Fruit fly (Drosophila melanogaster): ENCODE results near the gene Mcr.
A peak's percentile ranks its signal among the peaks of the same experiment; 100 is the strongest.

The Mcr gene

DNA sequence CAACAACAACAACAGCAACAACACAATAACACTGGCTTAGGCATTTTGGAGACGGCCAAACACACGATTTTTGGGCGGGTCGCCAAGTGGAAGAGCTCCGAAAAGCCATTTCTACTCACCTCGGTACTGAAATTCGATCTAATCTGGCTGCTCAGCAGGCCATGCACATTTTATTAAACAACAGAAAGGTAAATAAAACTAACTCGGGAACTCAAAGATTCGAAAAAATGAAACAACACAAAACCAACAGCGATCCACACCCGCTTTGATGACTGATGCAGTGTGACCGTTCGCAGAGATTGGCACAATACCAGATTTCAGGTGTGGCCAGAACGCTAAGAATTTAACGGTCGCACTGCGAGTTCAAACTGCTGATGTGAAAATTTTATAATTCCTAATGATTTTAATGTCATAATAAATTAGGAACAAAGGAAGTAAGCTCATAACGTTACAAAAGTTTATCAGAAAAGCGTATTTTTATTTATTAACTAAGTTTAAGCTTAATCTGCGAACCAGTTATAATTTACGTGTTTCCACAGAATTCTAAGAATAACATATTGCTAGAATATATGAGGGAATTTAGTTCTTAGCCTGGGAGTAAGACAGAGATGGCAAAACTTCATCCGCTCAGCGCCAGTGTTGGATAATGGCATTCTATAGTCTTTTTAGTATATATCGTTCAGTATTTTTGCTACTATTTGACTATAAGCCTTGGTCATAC, at the start of gene Mcr (continued):
- no peak for TF ChIP-seq ci (GFP tag; IDR thresholded peaks at IDR 0.05)
- no peak for TF ChIP-seq gsb-n (tag; optimal IDR thresholded peaks at IDR 0.05)
- TF ChIP-seq CG5245 (GFP tag; optimal IDR thresholded peaks at IDR 0.05): no peak
- no peak for TF ChIP-seq nau (GFP tag; optimal IDR thresholded peaks at IDR 0.05)
- no peak for TF ChIP-seq Atf6 (GFP tag; IDR thresholded peaks at IDR 0.05)
- no peak for TF ChIP-seq exex (tag; optimal IDR thresholded peaks at IDR 0.05)
- peak; percentile 60 for TF ChIP-seq MESR4 (GFP tag; optimal IDR thresholded peaks at IDR 0.05)
- TF ChIP-seq lov (optimal IDR thresholded peaks at IDR 0.05): no peak
- 0 out of 3 replicates have a peak, but pooled peaks have one; percentile 36 for TF ChIP-seq lov (GFP tag; IDR thresholded peaks at IDR 0.05)
- no peak for TF ChIP-seq Dad (GFP tag; optimal IDR thresholded peaks at IDR 0.05)
- no peak for TF ChIP-seq tll (GFP tag; optimal IDR thresholded peaks at IDR 0.05)
- TF ChIP-seq CG7786 (GFP tag; optimal IDR thresholded peaks at IDR 0.05): peak; percentile 11
- no peak for TF ChIP-seq slbo (GFP tag; IDR thresholded peaks at IDR 0.05)
- TF ChIP-seq Max (GFP tag; optimal IDR thresholded peaks at IDR 0.05): no peak
- no peak for TF ChIP-seq vfl (GFP tag; optimal IDR thresholded peaks at IDR 0.05)
- TF ChIP-seq CG4282 (GFP tag; optimal IDR thresholded peaks at IDR 0.05): no peak
- no peak for TF ChIP-seq Nf-YB (GFP tag; optimal IDR thresholded peaks at IDR 0.05)
- TF ChIP-seq gcm2 (GFP tag; optimal IDR thresholded peaks at IDR 0.05): peak; percentile 21
- TF ChIP-seq tna (GFP tag; IDR thresholded peaks at IDR 0.05; ENCODE audit: partially characterized antibody): no peak
- no peak for TF ChIP-seq Deaf1 (tag; optimal IDR thresholded peaks at IDR 0.05)
- TF ChIP-seq CG10274 (GFP tag; optimal IDR thresholded peaks at IDR 0.05): no peak
- no peak for TF ChIP-seq HLH54F (GFP tag; optimal IDR thresholded peaks at IDR 0.05)
- no peak for TF ChIP-seq CG7357 (GFP tag; IDR thresholded peaks at IDR 0.05)
- TF ChIP-seq MTF-1 (GFP tag; optimal IDR thresholded peaks at IDR 0.05; ENCODE audit: borderline replicate concordance): no peak
- TF ChIP-seq al (GFP tag; IDR thresholded peaks at IDR 0.05): no peak
- peak; percentile 93 for TF ChIP-seq CG9797 (GFP tag; optimal IDR thresholded peaks at IDR 0.05)
- peak; percentile 38 for TF ChIP-seq Ets65A (GFP tag)
- TF ChIP-seq CG17359 (tag; optimal IDR thresholded peaks at IDR 0.05): no peak
- no peak for TF ChIP-seq pros (GFP tag; optimal IDR thresholded peaks at IDR 0.05)
- no peak for TF ChIP-seq scrt (GFP tag; optimal IDR thresholded peaks at IDR 0.05)
- TF ChIP-seq da (GFP tag; optimal IDR thresholded peaks at IDR 0.05): no peak
- TF ChIP-seq insv (GFP tag; optimal IDR thresholded peaks at IDR 0.05): no peak
- TF ChIP-seq CG42726 (GFP tag; IDR thresholded peaks at IDR 0.05; ENCODE audit: partially characterized antibody): peak; percentile 34; the same call in 1 of the 2 replicates
- no peak for TF ChIP-seq NC2β (GFP tag; optimal IDR thresholded peaks at IDR 0.05)
- TF ChIP-seq tin (GFP tag; optimal IDR thresholded peaks at IDR 0.05): no peak
- TF ChIP-seq CG30431 (GFP tag; optimal IDR thresholded peaks at IDR 0.05): no peak
- TF ChIP-seq ato (GFP tag; IDR thresholded peaks at IDR 0.05; ENCODE audit: partially characterized antibody): no peak
- no peak for TF ChIP-seq her (GFP tag; optimal IDR thresholded peaks at IDR 0.05)
- TF ChIP-seq Bteb2 (GFP tag; optimal IDR thresholded peaks at IDR 0.05): no peak
- no peak for TF ChIP-seq CG6683 (GFP tag; optimal IDR thresholded peaks at IDR 0.05)
- TF ChIP-seq cad (GFP tag; optimal IDR thresholded peaks at IDR 0.05): no peak
- no peak for TF ChIP-seq Nf-YA (GFP tag; IDR thresholded peaks at IDR 0.05)
- no peak for TF ChIP-seq zen2 (GFP tag; IDR thresholded peaks at IDR 0.05; ENCODE audit: partially characterized antibody)
- TF ChIP-seq sisA (GFP tag; IDR thresholded peaks at IDR 0.05): 0 out of 2 replicates have a peak, but pooled peaks have one; percentile 26
- TF ChIP-seq CG3995 (GFP tag; optimal IDR thresholded peaks at IDR 0.05): no peak
- TF ChIP-seq bbx (GFP tag; IDR thresholded peaks at IDR 0.05; ENCODE audit: partially characterized antibody): peak; percentile 12; the same call in 1 of the 2 replicates
- no peak for TF ChIP-seq YL-1 (GFP tag; optimal IDR thresholded peaks at IDR 0.05)
- TF ChIP-seq CG6254 (GFP tag; optimal IDR thresholded peaks at IDR 0.05): no peak
- TF ChIP-seq CG18476 (GFP tag; optimal IDR thresholded peaks at IDR 0.05): peak; percentile 38
- no peak for TF ChIP-seq HmgZ (tag; optimal IDR thresholded peaks at IDR 0.05)
